Worm (Caenorhabditis elegans) whole organism, young adult: Measurements from ENCODE around the gene fbxb-43.
A peak's percentile ranks its signal among the peaks of the same experiment; 100 is the strongest.

ENCODE experiments used
- B0336.3 ChIP-seq: fragments of 200-800 bp; sonication (Bioruptor generic); IDR thresholded peaks from 2 replicates; pipeline ENCODE4 v1.3.6; 2022; ENCODE audit warnings: missing genetic modification characterization, missing compliant biosample characterization
- C17E4.6 ChIP-seq: fragments of 200-800 bp; sonication (Bioruptor generic); IDR thresholded peaks from 2 replicates; pipeline ENCODE4 v1.3.6; 2022; ENCODE audit warnings: missing genetic modification reagents, missing genetic modification characterization, missing compliant biosample characterization
- F10E7.11 ChIP-seq: sonication (generic microtip); optimal IDR thresholded peaks from 2 replicates; lab custom pipeline; 2017; ENCODE audit warnings: mild to moderate bottlenecking, missing genetic modification characterization, moderate library complexity, missing compliant biosample characterization
- F22D6.2 ChIP-seq: sonication (generic microtip); optimal IDR thresholded peaks from 2 replicates; lab custom pipeline; 2016; ENCODE audit warnings: mild to moderate bottlenecking, missing genetic modification characterization, missing compliant biosample characterization
- K11D2.4 ChIP-seq: fragments of 200-800 bp; sonication (Bioruptor generic); IDR thresholded peaks from 2 replicates; pipeline ENCODE4 v1.3.6; 2022; ENCODE audit warnings: missing genetic modification reagents, missing genetic modification characterization, missing compliant biosample characterization
- Y56A3A.18 ChIP-seq: fragments of 200-800 bp; sonication (Bioruptor generic); IDR thresholded peaks from 2 replicates; pipeline ENCODE4 v1.3.6; 2022; ENCODE audit warnings: missing genetic modification reagents, missing genetic modification characterization, missing compliant biosample characterization
- Y79H2A.3 ChIP-seq: fragments of 200-800 bp; sonication (Bioruptor generic); conservative IDR thresholded peaks from 2 replicates; pipeline ENCODE4 v1.3.6; 2022; ENCODE audit warnings: missing genetic modification reagents, missing genetic modification characterization, missing compliant biosample characterization
- ZK185.1 ChIP-seq: sonication (generic microtip); optimal IDR thresholded peaks from 2 replicates; lab custom pipeline; 2016; ENCODE audit warnings: mild to moderate bottlenecking, missing genetic modification characterization, missing compliant biosample characterization; ENCODE audit not compliant: poor library complexity, severe bottlenecking
- ama-1 ChIP-seq, 3 experiments: fragments of 150-350 bp in 1 of 3; sonication (generic microtip) in 2 of 3; optimal IDR thresholded peaks; 2 replicates each; lab custom pipeline; 2014 to 2018; ENCODE audit warnings: missing biosample characterization in 2 of 3, missing genetic modification characterization in 2 of 3, missing genetic modification reagents in 2 of 3
- athp-1 ChIP-seq: sonication (generic microtip); optimal IDR thresholded peaks from 2 replicates; lab custom pipeline; 2017; ENCODE audit warnings: mild to moderate bottlenecking, missing genetic modification characterization, missing compliant biosample characterization
- bed-2 ChIP-seq: fragments of 200-800 bp; sonication (Bioruptor generic); IDR thresholded peaks from 2 replicates; pipeline ENCODE4 v1.3.6; 2022; ENCODE audit warnings: missing genetic modification reagents, missing genetic modification characterization, missing compliant biosample characterization
- ceh-100 ChIP-seq: fragments of 200-800 bp; sonication (Bioruptor generic); IDR thresholded peaks from 2 replicates; pipeline ENCODE4 v1.3.6; 2022; ENCODE audit warnings: missing genetic modification reagents, missing genetic modification characterization, missing compliant biosample characterization
- ceh-79 ChIP-seq: sonication (generic microtip); optimal IDR thresholded peaks from 2 replicates; lab custom pipeline; 2017; ENCODE audit warnings: mild to moderate bottlenecking, missing genetic modification characterization, missing compliant biosample characterization
- die-1 ChIP-seq: sonication (generic microtip); optimal IDR thresholded peaks from 2 replicates; lab custom pipeline; 2016; ENCODE audit warnings: missing genotype, mild to moderate bottlenecking, missing genetic modification characterization, missing compliant biosample characterization
- dox-1 ChIP-seq: fragments of 200-800 bp; sonication (Bioruptor generic); IDR thresholded peaks from 2 replicates; pipeline ENCODE4 v1.3.6; 2022; ENCODE audit warnings: missing genetic modification reagents, missing genetic modification characterization, missing compliant biosample characterization
- efl-1 ChIP-seq: fragments of 150-350 bp; optimal IDR thresholded peaks from 2 replicates; lab custom pipeline; 2014; ENCODE audit warnings: missing biosample characterization, missing genetic modification reagents, missing genetic modification characterization
- egrh-3 ChIP-seq: fragments of 200-800 bp; sonication (Bioruptor generic); IDR thresholded peaks from 2 replicates; pipeline ENCODE4 v1.3.6; 2022; ENCODE audit warnings: missing genetic modification reagents, missing genetic modification characterization, missing compliant biosample characterization
- ets-4 ChIP-seq: fragments of 200-800 bp; sonication (Bioruptor generic); optimal IDR thresholded peaks from 2 replicates; lab custom pipeline; 2018; ENCODE audit warnings: mild to moderate bottlenecking, missing genetic modification characterization, missing compliant biosample characterization
- hmg-1.2 ChIP-seq: fragments of 200-800 bp; sonication (Bioruptor generic); IDR thresholded peaks from 2 replicates; pipeline ENCODE4 v1.3.6; 2022; ENCODE audit warnings: missing genetic modification reagents, missing genetic modification characterization, missing compliant biosample characterization
- lag-1 ChIP-seq: fragments of 200-800 bp; sonication (Bioruptor generic); IDR thresholded peaks from 2 replicates; pipeline ENCODE4 v1.3.6; 2022; ENCODE audit warnings: missing genetic modification reagents, missing genetic modification characterization, missing compliant biosample characterization
- lin-26 ChIP-seq: fragments of 200-800 bp; sonication (Bioruptor generic); IDR thresholded peaks from 2 replicates; pipeline ENCODE4 v1.3.6; 2022; ENCODE audit warnings: missing genetic modification reagents, missing genetic modification characterization, missing compliant biosample characterization
- lsy-27 ChIP-seq: sonication (generic microtip); optimal IDR thresholded peaks from 2 replicates; lab custom pipeline; 2017; ENCODE audit warnings: missing genetic modification characterization, mild to moderate bottlenecking, missing compliant biosample characterization, antibody characterized with exemption, missing genotype, borderline replicate concordance; ENCODE audit not compliant: insufficient read depth
- madf-10 ChIP-seq: sonication (generic microtip); optimal IDR thresholded peaks from 2 replicates; lab custom pipeline; 2016; ENCODE audit warnings: mild to moderate bottlenecking, missing genetic modification characterization, missing compliant biosample characterization
- madf-3 ChIP-seq: fragments of 200-800 bp; sonication (Bioruptor generic); IDR thresholded peaks from 2 replicates; pipeline ENCODE4 v1.3.6; 2022; ENCODE audit warnings: missing genetic modification reagents, missing genetic modification characterization, missing compliant biosample characterization
- nhr-179 ChIP-seq: sonication (generic microtip); optimal IDR thresholded peaks from 2 replicates; lab custom pipeline; 2016; ENCODE audit warnings: mild to moderate bottlenecking, missing genetic modification characterization, missing compliant biosample characterization
- nhr-27 ChIP-seq: fragments of 200-800 bp; sonication (Bioruptor generic); optimal IDR thresholded peaks from 2 replicates; lab custom pipeline; 2018; ENCODE audit warnings: mild to moderate bottlenecking, missing genetic modification characterization, moderate library complexity, missing compliant biosample characterization
- nhr-80 ChIP-seq: sonication (generic microtip); optimal IDR thresholded peaks from 2 replicates; lab custom pipeline; 2016; ENCODE audit warnings: missing genetic modification characterization, missing compliant biosample characterization
- rcor-1 ChIP-seq: fragments of 200-800 bp; sonication (Bioruptor generic); IDR thresholded peaks from 2 replicates; pipeline ENCODE4 v1.3.6; 2022; ENCODE audit warnings: missing genetic modification reagents, missing genetic modification characterization, missing compliant biosample characterization
- rpc-1 ChIP-seq, 2 experiments: fragments of 150-350 bp in 1 of 2; sonication (generic microtip) in 1 of 2; optimal IDR thresholded peaks; 2 replicates each; lab custom pipeline; 2014 to 2018; ENCODE audit warnings: missing biosample characterization in 1 of 2, missing genetic modification characterization in 1 of 2, missing genetic modification reagents in 1 of 2, missing genotype in 1 of 2
- snpc-1.1 ChIP-seq: sonication (generic microtip); optimal IDR thresholded peaks from 2 replicates; lab custom pipeline; 2017; ENCODE audit warnings: missing genetic modification characterization, mild to moderate bottlenecking, missing compliant biosample characterization, antibody characterized with exemption, moderate library complexity, missing genotype, missing genetic modification reagents; ENCODE audit not compliant: insufficient read depth
- snpc-3.4 ChIP-seq: sonication (generic microtip); optimal IDR thresholded peaks from 2 replicates; lab custom pipeline; 2017; ENCODE audit warnings: missing genetic modification characterization, mild to moderate bottlenecking, missing compliant biosample characterization, antibody characterized with exemption, moderate library complexity, missing genotype, missing genetic modification reagents
- snpc-4 ChIP-seq, 5 experiments: fragments of 150-350 bp in 1 of 5; sonication (generic microtip) in 4 of 5; optimal IDR thresholded peaks; 2 replicates each; lab custom pipeline; 2014 to 2018; ENCODE audit warnings: missing genetic modification characterization in 5 of 5, missing biosample characterization in 3 of 5, antibody characterized with exemption in 2 of 5, mild to moderate bottlenecking in 2 of 5, missing compliant biosample characterization in 2 of 5, missing genotype in 2 of 5, moderate library complexity in 2 of 5, missing genetic modification reagents in 1 of 5
- somi-1 ChIP-seq: fragments of 200-800 bp; sonication (Bioruptor generic); optimal IDR thresholded peaks from 2 replicates; lab custom pipeline; 2018; ENCODE audit warnings: mild to moderate bottlenecking, missing genetic modification characterization, missing compliant biosample characterization
- unc-62 ChIP-seq: fragments of 150-350 bp; optimal IDR thresholded peaks from 2 replicates; lab custom pipeline; 2014; ENCODE audit warnings: missing biosample characterization, missing genetic modification reagents, missing genetic modification characterization
- xnd-1 ChIP-seq: sonication (generic microtip); optimal IDR thresholded peaks from 2 replicates; lab custom pipeline; 2016; ENCODE audit warnings: missing genotype, missing genetic modification reagents, missing genetic modification characterization, missing compliant biosample characterization
- ztf-26 ChIP-seq: sonication (generic microtip); optimal IDR thresholded peaks from 2 replicates; lab custom pipeline; 2017; ENCODE audit warnings: missing genetic modification characterization, missing compliant biosample characterization

Gene fbxb-43

DNA sequence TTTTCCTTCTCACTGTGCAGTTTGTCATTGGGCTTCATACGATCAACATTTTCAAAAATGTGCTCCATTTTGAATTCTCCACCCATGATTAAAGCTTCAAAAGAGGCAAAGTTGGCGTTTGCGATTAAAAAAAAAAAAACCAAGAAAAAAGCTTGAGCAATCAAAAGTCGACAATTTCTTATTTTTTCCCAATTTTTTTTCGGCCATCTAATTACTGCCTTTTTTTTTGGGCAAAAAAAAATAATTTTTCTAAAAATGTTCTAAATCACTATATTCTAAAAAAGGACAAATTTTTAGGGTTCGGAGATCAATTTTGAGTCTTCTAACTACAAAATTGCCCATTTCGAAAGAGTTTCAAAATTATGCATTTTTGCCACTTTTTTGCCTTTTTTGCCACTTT, 40.0 kb downstream of the fbxb-43 start, which contains the start of gene K05F6.10:
TSS of gene K05F6.10 (minus strand) at position 101 of the 400 bp plus-strand sequence.
- TF ChIP-seq somi-1 (GFP tag; lab: Kevin White, UChicago): no peak
- TF ChIP-seq ceh-79: no peak
- no peak for TF ChIP-seq snpc-3.4 (tag; lab: Kevin White, UChicago)
- TF ChIP-seq Y79H2A.3 (GFP tag; lab: Robert Waterston, UW): no peak
- no peak for TF ChIP-seq ztf-26 (tag; lab: Kevin White, UChicago)
- no peak for TF ChIP-seq nhr-27
- no peak for TF ChIP-seq B0336.3
- TF ChIP-seq bed-2 (GFP tag; lab: Robert Waterston, UW): no peak
- no peak for TF ChIP-seq Y56A3A.18 (GFP tag; lab: Robert Waterston, UW)
- TF ChIP-seq unc-62: no peak
- TF ChIP-seq nhr-80 (tag; lab: Kevin White, UChicago): no peak
- no peak for TF ChIP-seq ama-1 (optimal IDR thresholded peaks at IDR 0.05; lab: Kevin White, UChicago)
- TF ChIP-seq ama-1 (GFP tag; optimal IDR thresholded peaks at IDR 0.05; lab: Kevin White, UChicago): no peak
- no peak for TF ChIP-seq lsy-27 (tag; lab: Kevin White, UChicago)

DNA sequence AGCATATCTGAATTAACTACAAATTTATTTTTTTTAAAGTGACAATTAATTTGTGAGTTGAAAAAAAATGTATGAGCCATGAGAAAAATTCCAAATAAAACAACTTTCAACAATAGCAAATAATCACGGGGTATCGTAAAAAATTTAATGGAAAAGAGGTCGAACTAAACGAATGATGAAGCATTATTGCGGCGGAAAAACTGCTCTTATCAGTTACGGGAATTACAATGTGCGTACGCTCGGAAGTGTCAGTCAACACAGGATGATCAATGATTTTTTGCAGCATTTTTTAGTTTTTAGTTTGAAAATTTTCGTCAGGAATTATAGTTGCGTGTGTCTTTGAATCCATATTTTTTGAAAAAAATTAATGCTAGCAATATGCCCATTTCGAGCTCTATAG, 40.7 kb downstream of the fbxb-43 start:
- no peak for TF ChIP-seq nhr-179
- peak; percentile 72 for TF ChIP-seq nhr-80 (tag; lab: Kevin White, UChicago)
- TF ChIP-seq dox-1 (GFP tag; lab: Robert Waterston, UW): peak; percentile 38; the same call in 1 of the 2 replicates
- no peak for TF ChIP-seq madf-3 (GFP tag; lab: Robert Waterston, UW)
- no peak for TF ChIP-seq efl-1
- TF ChIP-seq lin-26: no peak

DNA sequence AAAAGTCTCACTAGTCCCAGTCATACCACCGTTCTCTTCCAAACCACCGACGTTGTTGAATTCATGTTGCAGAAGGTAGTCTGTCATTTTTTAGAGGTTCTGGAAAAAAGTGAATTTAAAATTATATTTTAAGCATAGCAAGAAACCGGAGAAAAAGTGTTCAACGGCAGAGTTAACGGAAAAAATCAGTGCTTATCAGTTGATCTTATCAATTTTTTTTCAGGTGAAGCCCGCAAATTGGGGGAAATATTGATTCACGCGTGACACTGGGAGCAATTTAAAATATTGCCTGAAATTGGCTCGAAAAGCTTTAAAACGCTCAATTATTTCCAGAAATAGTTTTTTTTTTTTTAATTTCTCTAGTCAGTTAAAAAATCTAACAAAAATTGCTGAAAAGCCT, 43.9 kb downstream of the fbxb-43 start, which contains the start of gene math-38:
TSS of gene math-38 (minus strand) at position 101 of the 400 bp plus-strand sequence.
- TF ChIP-seq athp-1 (no peak), nhr-80 (tag; lab: Kevin White, UChicago) (peak; percentile 22), snpc-1.1 (tag; lab: Kevin White, UChicago) (no peak)

DNA sequence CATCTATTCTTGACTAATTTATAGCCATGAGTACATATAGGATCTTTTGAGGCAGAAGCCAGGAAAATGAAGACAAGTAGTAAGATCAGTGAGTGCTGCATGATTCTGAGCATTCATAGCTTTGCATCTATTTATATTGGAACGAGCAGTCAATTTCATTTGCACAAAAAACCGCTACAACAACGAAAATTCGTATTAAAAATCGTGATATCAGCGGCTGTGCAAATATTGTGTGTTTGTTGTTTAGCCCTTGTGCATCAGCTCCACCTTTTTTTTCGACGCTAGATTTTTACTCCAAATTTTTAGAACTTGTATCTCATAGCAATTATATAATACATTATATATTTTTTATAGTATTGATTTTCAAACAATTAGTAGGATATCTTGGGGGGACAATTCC, 48.1 kb downstream of the fbxb-43 start, which contains the start of gene clec-21:
TSS of gene clec-21 (minus strand) at position 101 of the 400 bp plus-strand sequence.
- TF ChIP-seq rcor-1 (no peak), rpc-1 (optimal IDR thresholded peaks at IDR 0.05; lab: Kevin White, UChicago) (no peak), rpc-1 (tag; optimal IDR thresholded peaks at IDR 0.05; lab: Kevin White, UChicago) (no peak), snpc-4 (GFP tag; optimal IDR thresholded peaks at IDR 0.05; lab: Kevin White, UChicago) (no peak), snpc-4 (tag; optimal IDR thresholded peaks at IDR 0.05; lab: Kevin White, UChicago) (no peak), ZK185.1 (tag; lab: Kevin White, UChicago) (no peak), F10E7.11 (tag; lab: Kevin White, UChicago) (no peak), hmg-1.2 (GFP tag; lab: Robert Waterston, UW) (no peak), somi-1 (GFP tag; lab: Kevin White, UChicago) (no peak)

DNA sequence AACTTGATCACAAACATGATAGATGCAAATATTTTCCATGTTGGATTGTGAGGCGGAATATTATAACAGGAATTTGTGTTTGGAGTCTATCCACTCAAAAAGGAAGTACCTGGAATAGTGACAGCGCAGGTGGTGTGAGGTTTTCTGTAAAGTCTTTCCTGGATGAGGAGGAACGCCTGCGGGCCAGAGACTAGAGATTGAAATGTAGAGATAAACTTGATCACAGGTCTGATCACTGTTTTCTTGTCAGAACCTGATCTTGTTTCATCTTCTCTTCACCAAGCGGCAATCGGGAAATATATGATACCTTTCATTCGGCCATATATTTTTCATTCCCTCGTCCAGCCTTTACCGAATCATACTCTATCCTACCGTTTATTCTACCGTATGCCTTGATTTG, 50.3 kb downstream of the fbxb-43 start, which contains the start of gene T07H3.8:
TSS of gene T07H3.8 (plus strand) at position 301 of the 400 bp plus-strand sequence.
- no peak for TF ChIP-seq ets-4 (GFP tag; lab: Kevin White, UChicago)
- no peak for TF ChIP-seq ceh-100
- TF ChIP-seq Y79H2A.3 (GFP tag; lab: Robert Waterston, UW): no peak
- TF ChIP-seq egrh-3 (GFP tag; lab: Robert Waterston, UW): no peak
- TF ChIP-seq F22D6.2 (tag; lab: Kevin White, UChicago): no peak
- TF ChIP-seq F10E7.11 (tag; lab: Kevin White, UChicago): no peak
- no peak for TF ChIP-seq hmg-1.2 (GFP tag; lab: Robert Waterston, UW)
- TF ChIP-seq K11D2.4 (GFP tag; lab: Robert Waterston, UW): no peak
- TF ChIP-seq C17E4.6: no peak
- TF ChIP-seq die-1 (tag; lab: Kevin White, UChicago): no peak
- TF ChIP-seq lag-1: no peak
- TF ChIP-seq xnd-1 (tag; lab: Kevin White, UChicago): no peak
- TF ChIP-seq madf-10 (tag; lab: Kevin White, UChicago): no peak
